Fruit fly (Drosophila melanogaster): ENCODE data around the gene CG34165.

CG34165 gene

DNA sequence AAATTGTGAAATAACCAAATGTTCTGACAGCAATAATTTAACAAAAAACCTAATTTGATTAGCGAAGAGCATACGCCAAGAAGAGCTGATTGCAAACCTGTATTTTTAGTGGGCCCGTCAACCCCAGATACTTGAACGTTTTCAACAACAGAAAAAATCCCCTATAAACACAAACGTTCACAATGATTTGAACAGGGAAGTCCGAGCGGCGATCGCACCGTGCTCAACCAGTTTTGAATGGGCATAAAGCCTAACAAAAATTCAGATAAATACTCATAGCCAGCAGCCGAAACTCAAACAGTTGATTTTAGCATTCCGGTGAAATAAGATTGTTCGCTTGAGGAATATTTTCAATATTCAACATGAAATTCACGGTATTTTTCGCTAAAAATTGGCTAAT is at the start of gene CG34165:
CG34165 (plus strand) TSS at position 284 of the 400 bp plus-strand sequence.
- TF ChIP-seq usp (GFP tag; optimal IDR thresholded peaks at IDR 0.05) (no peak), pan (optimal IDR thresholded peaks at IDR 0.05) (no peak), Dll (optimal IDR thresholded peaks at IDR 0.05) (no peak), EcR (GFP tag; optimal IDR thresholded peaks at IDR 0.05) (no peak)

- no peak for TF ChIP-seq Dll (optimal IDR thresholded peaks at IDR 0.05)
- no peak for TF ChIP-seq EcR (GFP tag; optimal IDR thresholded peaks at IDR 0.05)
Measured at dm6 chr2L:14664361-14664760, 49.2 kb upstream of the CG34165 start.

dm6 chr2L:14664952-14665607 is 48.5 kb upstream of the CG34165 start:
- TF ChIP-seq CG8478 (optimal IDR thresholded peaks at IDR 0.05): no peak
- TF ChIP-seq EcR (GFP tag; optimal IDR thresholded peaks at IDR 0.05): no peak
- no peak for TF ChIP-seq pan (optimal IDR thresholded peaks at IDR 0.05)
- no peak for TF ChIP-seq Dll (optimal IDR thresholded peaks at IDR 0.05)
- no peak for TF ChIP-seq psq (optimal IDR thresholded peaks at IDR 0.05)
- TF ChIP-seq usp (GFP tag; optimal IDR thresholded peaks at IDR 0.05): no peak

DNA sequence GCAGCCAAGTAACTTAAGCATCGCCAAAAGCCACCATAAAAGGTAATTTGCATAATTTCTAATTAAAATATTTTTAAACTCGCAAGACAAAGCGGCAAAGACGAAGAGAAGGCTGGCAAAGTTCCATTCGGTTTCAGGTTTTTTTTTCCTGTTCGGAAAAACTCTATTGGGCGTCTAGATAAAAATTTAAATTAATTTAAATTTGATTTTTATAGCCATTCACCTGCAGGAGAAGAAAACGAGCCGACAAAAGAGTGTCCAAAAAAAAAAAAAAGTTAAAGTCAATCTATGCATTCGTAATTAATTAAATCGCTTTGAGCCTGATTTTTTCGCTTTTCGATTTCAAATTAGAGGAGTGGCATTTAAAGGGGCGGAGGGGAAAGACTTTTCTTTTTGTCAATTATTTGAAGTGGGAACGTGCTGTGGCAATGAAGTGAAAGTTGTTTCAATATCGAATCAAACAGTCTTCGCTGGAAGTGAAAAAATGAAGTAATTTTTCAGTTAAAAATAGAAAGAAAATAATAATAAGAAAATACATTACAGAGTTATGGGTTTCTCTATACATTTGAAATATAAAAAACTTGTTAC is 45.2 kb upstream of the CG34165 start:
- TF ChIP-seq CG8478 (optimal IDR thresholded peaks at IDR 0.05) (no peak), pan (optimal IDR thresholded peaks at IDR 0.05) (no peak)

dm6 chr2L:14668907-14669306 is 44.6 kb upstream of the CG34165 start:
- TF ChIP-seq CG8478 (optimal IDR thresholded peaks at IDR 0.05): no peak
- no peak for TF ChIP-seq psq (optimal IDR thresholded peaks at IDR 0.05)
- no peak for TF ChIP-seq usp (GFP tag; optimal IDR thresholded peaks at IDR 0.05)
- TF ChIP-seq pan (optimal IDR thresholded peaks at IDR 0.05): no peak
- no peak for TF ChIP-seq Dll (optimal IDR thresholded peaks at IDR 0.05)
- no peak for TF ChIP-seq EcR (GFP tag; optimal IDR thresholded peaks at IDR 0.05)

dm6 chr2L:14673601-14674006 is 39.9 kb upstream of the CG34165 start:
- TF ChIP-seq usp (GFP tag; optimal IDR thresholded peaks at IDR 0.05) (no peak), EcR (GFP tag; optimal IDR thresholded peaks at IDR 0.05) (no peak), pan (optimal IDR thresholded peaks at IDR 0.05) (no peak), psq (optimal IDR thresholded peaks at IDR 0.05) (no peak), CG8478 (optimal IDR thresholded peaks at IDR 0.05) (no peak), Dll (optimal IDR thresholded peaks at IDR 0.05) (no peak)

DNA sequence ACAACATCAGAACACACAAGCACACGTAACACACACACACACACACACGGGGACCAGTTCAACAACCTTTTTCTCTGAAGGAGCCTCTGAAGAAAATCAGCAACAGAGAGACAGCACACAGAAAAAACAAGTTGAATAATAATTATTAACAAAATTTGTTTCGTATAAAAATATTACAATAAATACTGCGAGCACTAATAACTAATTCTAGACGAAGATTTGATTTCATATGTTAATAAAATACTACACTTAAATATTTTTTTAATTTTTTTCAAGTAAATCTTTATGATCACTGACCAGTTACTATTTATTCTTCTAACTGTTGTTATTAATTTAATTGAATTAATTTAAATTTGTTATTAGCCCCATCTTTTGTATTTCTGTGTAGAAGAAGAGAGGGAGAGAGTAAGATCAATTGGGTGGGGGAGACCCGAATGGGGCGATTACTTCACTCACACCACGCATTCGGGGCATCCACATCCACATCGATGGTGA is 38.9 kb upstream of the CG34165 start:
- no peak for TF ChIP-seq CG8478 (optimal IDR thresholded peaks at IDR 0.05)
- TF ChIP-seq Dll (optimal IDR thresholded peaks at IDR 0.05): no peak
- TF ChIP-seq usp (GFP tag; optimal IDR thresholded peaks at IDR 0.05): no peak
- no peak for TF ChIP-seq EcR (GFP tag; optimal IDR thresholded peaks at IDR 0.05)
- TF ChIP-seq psq (optimal IDR thresholded peaks at IDR 0.05): no peak
- no peak for TF ChIP-seq pan (optimal IDR thresholded peaks at IDR 0.05)

DNA sequence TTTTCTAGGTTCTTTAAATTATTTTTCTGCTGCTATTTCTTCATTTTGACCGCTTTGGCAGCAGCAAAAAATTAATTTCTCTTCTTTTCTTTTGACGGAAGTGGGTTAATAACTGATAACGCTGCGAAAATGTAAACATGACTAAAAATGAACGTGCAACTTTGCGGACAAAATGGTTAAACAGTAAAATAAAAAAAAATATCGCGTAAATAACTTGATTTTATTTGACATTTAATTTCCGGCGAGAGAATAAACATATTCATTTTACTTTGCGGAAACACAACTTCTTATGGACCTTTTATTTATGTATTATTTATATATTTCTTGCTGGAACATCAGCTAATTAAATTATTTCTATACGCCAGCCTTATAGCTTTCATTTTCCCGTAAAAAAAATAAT is 36.9 kb upstream of the CG34165 start:
- TF ChIP-seq usp (GFP tag; optimal IDR thresholded peaks at IDR 0.05): no peak
- TF ChIP-seq EcR (GFP tag; optimal IDR thresholded peaks at IDR 0.05): no peak
- no peak for TF ChIP-seq Dll (optimal IDR thresholded peaks at IDR 0.05)
- TF ChIP-seq psq (optimal IDR thresholded peaks at IDR 0.05): no peak
- no peak for TF ChIP-seq CG8478 (optimal IDR thresholded peaks at IDR 0.05)

DNA sequence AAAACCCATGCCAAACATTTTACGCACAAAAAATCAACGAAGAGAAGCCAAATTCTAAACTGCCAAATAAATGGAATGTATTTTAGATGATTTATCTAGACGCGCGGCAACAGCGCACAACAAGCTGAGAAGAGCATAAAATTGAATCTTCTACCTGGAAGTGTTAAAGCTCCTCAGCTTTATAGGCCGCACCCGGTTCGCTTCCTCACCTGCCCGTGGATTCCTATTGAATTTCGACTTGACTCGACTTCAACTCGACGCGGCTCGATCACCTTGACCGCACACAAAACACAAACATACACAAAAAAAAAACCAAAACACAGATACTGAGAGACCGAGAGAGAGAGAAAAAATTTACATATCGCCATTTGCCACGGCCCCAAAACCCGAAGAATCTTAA is 33.9 kb upstream of the CG34165 start:
- TF ChIP-seq Dll (optimal IDR thresholded peaks at IDR 0.05) (no peak), usp (GFP tag; optimal IDR thresholded peaks at IDR 0.05) (no peak), CG8478 (optimal IDR thresholded peaks at IDR 0.05) (no peak), pan (optimal IDR thresholded peaks at IDR 0.05) (no peak), psq (optimal IDR thresholded peaks at IDR 0.05) (no peak), EcR (GFP tag; optimal IDR thresholded peaks at IDR 0.05) (no peak)

dm6 chr2L:14680371-14680899 is 33.1 kb upstream of the CG34165 start:
- TF ChIP-seq usp (GFP tag; optimal IDR thresholded peaks at IDR 0.05) (no peak), psq (optimal IDR thresholded peaks at IDR 0.05) (no peak), EcR (GFP tag; optimal IDR thresholded peaks at IDR 0.05) (no peak), Dll (optimal IDR thresholded peaks at IDR 0.05) (no peak), CG8478 (optimal IDR thresholded peaks at IDR 0.05) (no peak), pan (optimal IDR thresholded peaks at IDR 0.05) (no peak)

- TF ChIP-seq pan (optimal IDR thresholded peaks at IDR 0.05): no peak
- no peak for TF ChIP-seq psq (optimal IDR thresholded peaks at IDR 0.05)
- TF ChIP-seq EcR (GFP tag; optimal IDR thresholded peaks at IDR 0.05): peak in 1 of 2 experiments; percentile 21
Measured at dm6 chr2L:14682325-14682884, 31.1 kb upstream of the CG34165 start.

DNA sequence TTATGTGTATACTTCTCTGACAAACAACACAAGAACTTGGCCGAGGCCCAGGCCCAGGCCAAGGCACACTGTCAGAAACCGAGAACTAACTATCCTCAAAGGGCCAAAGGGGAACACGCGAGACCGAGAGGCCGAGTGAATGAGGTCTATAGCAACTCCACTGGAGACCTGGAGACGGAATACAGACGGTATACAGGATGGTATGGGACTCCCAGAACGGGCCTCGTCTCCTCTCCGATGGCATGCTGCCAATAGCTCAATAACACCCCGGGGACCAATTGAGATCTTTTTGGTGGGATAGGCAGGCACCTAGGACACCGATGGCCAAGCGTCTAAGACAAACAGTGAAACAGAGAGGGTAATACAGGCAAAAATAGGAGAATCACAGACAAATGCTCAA is 30.0 kb upstream of the CG34165 start:
- no peak for TF ChIP-seq usp (GFP tag; optimal IDR thresholded peaks at IDR 0.05)
- TF ChIP-seq Dll (optimal IDR thresholded peaks at IDR 0.05): no peak
- no peak for TF ChIP-seq CG8478 (optimal IDR thresholded peaks at IDR 0.05)
- TF ChIP-seq EcR (GFP tag; optimal IDR thresholded peaks at IDR 0.05): no peak
- TF ChIP-seq pan (optimal IDR thresholded peaks at IDR 0.05): no peak
- TF ChIP-seq psq (optimal IDR thresholded peaks at IDR 0.05): no peak

Measured in whole organism.